Fruit fly (Drosophila melanogaster): ENCODE data around the gene Ag5r.

The Ag5r gene

DNA sequence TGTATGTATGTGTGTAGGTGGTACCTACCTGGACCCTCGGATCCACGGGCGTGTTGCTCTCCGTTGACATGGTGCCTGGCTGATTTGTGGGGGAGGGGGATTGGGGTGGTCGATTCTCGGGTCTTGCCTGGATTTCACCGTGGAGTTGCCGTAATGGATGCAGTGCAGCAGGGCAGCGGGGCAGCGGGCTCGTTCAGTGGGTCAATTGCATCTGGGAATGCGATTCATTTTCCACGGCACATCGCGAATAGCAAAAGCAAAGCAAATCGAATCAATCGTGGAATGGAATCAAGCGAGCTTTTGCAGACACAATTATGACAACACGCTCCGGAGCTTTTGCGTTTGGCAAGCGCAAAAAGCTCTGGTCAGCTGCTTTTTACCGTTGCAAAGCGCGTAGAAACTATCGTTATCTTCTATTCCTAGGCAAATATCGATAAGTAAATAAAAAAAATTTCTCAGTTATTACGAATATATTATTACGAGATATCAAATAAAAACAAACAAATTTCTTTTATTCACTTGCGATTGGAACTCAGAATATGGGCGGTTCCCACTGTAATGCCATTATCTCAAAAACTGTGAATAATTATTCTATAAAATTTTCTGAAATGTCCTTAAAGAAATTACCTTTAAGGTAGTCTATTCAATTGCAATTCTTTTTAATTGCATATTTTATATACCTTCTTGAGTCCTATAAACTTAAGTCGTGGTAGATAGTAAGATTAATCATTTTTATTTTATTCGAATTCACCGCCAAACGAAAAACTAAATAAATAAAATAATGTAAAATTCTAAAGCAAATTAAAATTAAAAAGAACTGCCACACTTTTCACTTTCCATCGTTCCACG is 45.6 kb upstream of the Ag5r start, which contains the start of gene CG14408 (continued):
- TF ChIP-seq Hr3 (GFP tag; optimal IDR thresholded peaks at IDR 0.05) (no peak), Ravus (GFP tag; IDR thresholded peaks at IDR 0.05) (no peak), Kr (GFP tag; optimal IDR thresholded peaks at IDR 0.05) (no peak), insv (GFP tag; optimal IDR thresholded peaks at IDR 0.05) (no peak), Hmx (GFP tag; optimal IDR thresholded peaks at IDR 0.05) (no peak), TFAM (GFP tag; optimal IDR thresholded peaks at IDR 0.05) (no peak), CG33213 (GFP tag; optimal IDR thresholded peaks at IDR 0.05) (no peak), mld (GFP tag; IDR thresholded peaks at IDR 0.05; ENCODE audit: partially characterized antibody) (no peak), peb (GFP tag; IDR thresholded peaks at IDR 0.05) (no peak), Trl (optimal IDR thresholded peaks at IDR 0.05) (no peak), Trl (GFP tag; optimal IDR thresholded peaks at IDR 0.05) (no peak), CG2202 (tag; optimal IDR thresholded peaks at IDR 0.05) (no peak), GATAe (GFP tag; conservative IDR thresholded peaks at IDR 0.05) (no peak), shn (GFP tag; optimal IDR thresholded peaks at IDR 0.05) (no peak), BEAF-32 (GFP tag; optimal IDR thresholded peaks at IDR 0.05) (peak; percentile 66), CG17385 (GFP tag; optimal IDR thresholded peaks at IDR 0.05) (no peak), aop (GFP tag; IDR thresholded peaks at IDR 0.05) (no peak), Nf-YC (tag; optimal IDR thresholded peaks at IDR 0.05) (peak; percentile 7), CG17361 (GFP tag; IDR thresholded peaks at IDR 0.05) (peak; percentile 28; the same call in 2 of the 3 replicates), cato (GFP tag; optimal IDR thresholded peaks at IDR 0.05; ENCODE audit: borderline replicate concordance) (no peak), amos (GFP tag; IDR thresholded peaks at IDR 0.05; ENCODE audit: partially characterized antibody) (peak; percentile 66; the same call in 1 of the 2 replicates), CG30020 (tag; optimal IDR thresholded peaks at IDR 0.05) (peak; percentile 94), Ets65A (GFP tag) (no peak), Ada2b (GFP tag; IDR thresholded peaks at IDR 0.05) (no peak), bsh (GFP tag; optimal IDR thresholded peaks at IDR 0.05) (no peak), HmgZ (tag; optimal IDR thresholded peaks at IDR 0.05) (no peak), chn (GFP tag; optimal IDR thresholded peaks at IDR 0.05) (no peak), stc (GFP tag; IDR thresholded peaks at IDR 0.05) (no peak), unc-4 (GFP tag; IDR thresholded peaks at IDR 0.05; ENCODE audit: partially characterized antibody) (peak; percentile 66), dpn (GFP tag; optimal IDR thresholded peaks at IDR 0.05) (no peak), CG7786 (GFP tag; optimal IDR thresholded peaks at IDR 0.05) (no peak), Tbp (GFP tag; optimal IDR thresholded peaks at IDR 0.05) (no peak), sens (GFP tag) (peak; percentile 55), Sin3A (optimal IDR thresholded peaks at IDR 0.05) (no peak), CG9817 (tag; optimal IDR thresholded peaks at IDR 0.05) (no peak), CG12155 (GFP tag; optimal IDR thresholded peaks at IDR 0.05) (no peak), tll (GFP tag; optimal IDR thresholded peaks at IDR 0.05) (no peak), esg (GFP tag; conservative IDR thresholded peaks at IDR 0.05) (no peak), CG9609 (GFP tag; optimal IDR thresholded peaks at IDR 0.05) (no peak), Taf1 (GFP tag; IDR thresholded peaks at IDR 0.05) (no peak), zfh1 (GFP tag; IDR thresholded peaks at IDR 0.05) (no peak), tup (GFP tag; optimal IDR thresholded peaks at IDR 0.05) (no peak), fru (optimal IDR thresholded peaks at IDR 0.05) (no peak), gro (GFP tag; optimal IDR thresholded peaks at IDR 0.05) (no peak), Lim3 (GFP tag; IDR thresholded peaks at IDR 0.05) (no peak), CG11398 (GFP tag; optimal IDR thresholded peaks at IDR 0.05) (no peak), btn (GFP tag; optimal IDR thresholded peaks at IDR 0.05) (no peak), Pdp1 (GFP tag; optimal IDR thresholded peaks at IDR 0.05) (peak in 1 of 2 experiments; percentile 72), oc (tag; optimal IDR thresholded peaks at IDR 0.05) (no peak), exex (tag; optimal IDR thresholded peaks at IDR 0.05) (no peak), CG13624 (GFP tag; optimal IDR thresholded peaks at IDR 0.05) (no peak)
